Worm (Caenorhabditis elegans) whole organism, young adult: ENCODE data around the gene str-243.

Experiments used
- F49E8.2 ChIP-seq: sonication (generic microtip); optimal IDR thresholded peaks from 3 replicates; lab custom pipeline; 2017; ENCODE audit warnings: missing genetic modification characterization, mild to moderate bottlenecking, missing compliant biosample characterization, antibody characterized with exemption, moderate library complexity; ENCODE audit not compliant: insufficient read depth
- attf-5 ChIP-seq: fragments of 200-800 bp; sonication (Bioruptor generic); optimal IDR thresholded peaks from 2 replicates; lab custom pipeline; 2018; ENCODE audit warnings: mild to moderate bottlenecking, missing genetic modification characterization, missing compliant biosample characterization
- dpl-1 ChIP-seq: fragments of 150-350 bp; optimal IDR thresholded peaks from 2 replicates; lab custom pipeline; 2014; ENCODE audit warnings: missing biosample characterization, missing genetic modification reagents, missing genetic modification characterization
- lir-1 ChIP-seq: fragments of 200-800 bp; sonication (Bioruptor generic); conservative IDR thresholded peaks from 2 replicates; pipeline ENCODE4 v1.3.6; 2022; ENCODE audit warnings: missing genetic modification reagents, missing genetic modification characterization, missing compliant biosample characterization
- madf-6 ChIP-seq: fragments of 200-800 bp; sonication (Bioruptor generic); IDR thresholded peaks from 2 replicates; pipeline ENCODE4 v1.3.6; 2022; ENCODE audit warnings: missing genetic modification reagents, missing genetic modification characterization, missing compliant biosample characterization
- mxl-1 ChIP-seq: sonication (generic microtip); optimal IDR thresholded peaks from 2 replicates; lab custom pipeline; 2016; ENCODE audit warnings: missing genetic modification characterization, missing compliant biosample characterization
- nfyb-1 ChIP-seq: fragments of 200-800 bp; sonication (Bioruptor generic); IDR thresholded peaks from 2 replicates; pipeline ENCODE4 v1.3.6; 2022; ENCODE audit warnings: missing genetic modification reagents, missing genetic modification characterization, missing compliant biosample characterization
- snpc-3.4 ChIP-seq: sonication (generic microtip); optimal IDR thresholded peaks from 2 replicates; lab custom pipeline; 2017; ENCODE audit warnings: missing genetic modification characterization, mild to moderate bottlenecking, missing compliant biosample characterization, antibody characterized with exemption, moderate library complexity, missing genotype, missing genetic modification reagents
- tbx-9 ChIP-seq: sonication (generic microtip); optimal IDR thresholded peaks from 2 replicates; lab custom pipeline; 2016; ENCODE audit warnings: borderline replicate concordance, missing genetic modification characterization, inconsistent platforms, missing compliant biosample characterization
- ztf-6 ChIP-seq: fragments of 200-800 bp; sonication (Bioruptor generic); IDR thresholded peaks from 2 replicates; pipeline ENCODE4 v1.3.6; 2022; ENCODE audit warnings: missing genetic modification reagents, missing genetic modification characterization, missing compliant biosample characterization

DNA sequence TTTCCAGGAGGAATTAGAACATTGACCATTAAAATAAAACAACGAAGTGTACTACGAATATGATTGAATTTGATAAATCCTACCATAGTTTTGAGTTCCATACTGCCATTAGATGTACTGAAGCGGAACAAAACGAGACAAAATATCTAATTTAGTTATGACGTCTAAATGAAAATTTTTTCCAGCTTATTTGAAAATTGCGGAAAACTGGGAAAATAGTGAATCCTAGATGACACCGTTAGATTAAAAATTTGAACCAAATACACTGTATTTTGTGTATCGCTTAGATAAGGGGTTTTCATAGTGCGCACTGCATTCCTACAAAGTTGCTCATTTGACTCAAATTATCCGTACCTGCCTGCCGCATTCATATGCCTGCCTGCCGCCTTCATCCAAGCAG, 8.6 kb downstream of the str-243 start, which contains the start of gene K02H11.4:
- no peak for TF ChIP-seq tbx-9
- no peak for TF ChIP-seq attf-5 (GFP tag; lab: Kevin White, UChicago)
- no peak for TF ChIP-seq nfyb-1 (GFP tag; lab: Robert Waterston, UW)
- TF ChIP-seq F49E8.2 (tag; lab: Kevin White, UChicago): no peak
- no peak for TF ChIP-seq ztf-6 (GFP tag; lab: Robert Waterston, UW)
- no peak for TF ChIP-seq dpl-1 (GFP tag; lab: Kevin White, UChicago)
- no peak for TF ChIP-seq madf-6 (GFP tag; lab: Robert Waterston, UW)
- TF ChIP-seq mxl-1 (tag; lab: Kevin White, UChicago): no peak
- no peak for TF ChIP-seq snpc-3.4 (tag; lab: Kevin White, UChicago)
- TF ChIP-seq lir-1 (GFP tag; lab: Robert Waterston, UW): no peak
